Worm (Caenorhabditis elegans): ENCODE results near the gene tbg-1.

- TF ChIP-seq ama-1 (optimal IDR thresholded peaks at IDR 0.05) (no peak), lin-13 (GFP tag; optimal IDR thresholded peaks at IDR 0.05) (no peak), snpc-4 (tag; optimal IDR thresholded peaks at IDR 0.05) (no peak)
Measured at ce11 chrIII:9655802-9656201, 26.8 kb upstream of the tbg-1 start, which contains the start of gene C15H7.4.
